Fruit fly (Drosophila melanogaster) whole organism, embryonic: Measurements from ENCODE around the gene CG6066.

ENCODE experiments used
- CG10543 ChIP-seq: fragments of 200-800 bp; sonication (Bioruptor generic); optimal IDR thresholded peaks from 3 replicates; lab custom pipeline; 2017; ENCODE audit warnings: missing biosample characterization, mild to moderate bottlenecking, missing genetic modification characterization, moderate library complexity
- CG10979 ChIP-seq: fragments of 200-800 bp; sonication (Bioruptor generic); optimal IDR thresholded peaks from 2 replicates; lab custom pipeline; 2018; ENCODE audit warnings: missing biosample characterization, mild to moderate bottlenecking, missing genetic modification characterization, moderate library complexity
- CG12236 ChIP-seq: fragments of 200-800 bp; sonication (Bioruptor generic); optimal IDR thresholded peaks from 2 replicates; lab custom pipeline; 2016; ENCODE audit warnings: missing biosample characterization, missing genetic modification characterization
- CG12744 ChIP-seq: fragments of 200-800 bp; sonication (Bioruptor generic); optimal IDR thresholded peaks from 2 replicates; lab custom pipeline; 2016; ENCODE audit warnings: missing biosample characterization, missing genetic modification characterization
- CG13123 ChIP-seq: fragments of 200-800 bp; sonication (Bioruptor generic); optimal IDR thresholded peaks from 2 replicates; lab custom pipeline; 2016; ENCODE audit warnings: missing biosample characterization, missing genetic modification characterization
- CG13296 ChIP-seq: fragments of 200-800 bp; sonication (Bioruptor generic); optimal IDR thresholded peaks from 3 replicates; lab custom pipeline; 2018; ENCODE audit warnings: missing biosample characterization, mild to moderate bottlenecking, missing genetic modification characterization
- CG13894 ChIP-seq: fragments of 200-800 bp; sonication (Bioruptor generic); optimal IDR thresholded peaks from 3 replicates; lab custom pipeline; 2018; ENCODE audit warnings: missing biosample characterization, mild to moderate bottlenecking, missing genetic modification characterization, moderate library complexity
- CG14014 ChIP-seq: fragments of 200-800 bp; sonication (Bioruptor generic); IDR thresholded peaks from 2 replicates; pipeline ENCODE4 v1.3.6; 2022; ENCODE audit warnings: missing biosample characterization, missing genetic modification characterization
- CG16813 ChIP-seq: fragments of 200-800 bp; sonication (Bioruptor generic); IDR thresholded peaks from 3 replicates; pipeline ENCODE4 v1.3.6; 2022; ENCODE audit warnings: missing biosample characterization, missing genetic modification characterization; ENCODE audit not compliant: partially characterized antibody
- CG17361 ChIP-seq: fragments of 200-800 bp; sonication (Bioruptor generic); IDR thresholded peaks from 3 replicates; pipeline ENCODE4 v1.3.6; 2022; ENCODE audit warnings: missing biosample characterization, missing genetic modification characterization
- CG1832 ChIP-seq: fragments of 200-800 bp; sonication (Bioruptor generic); optimal IDR thresholded peaks from 2 replicates; lab custom pipeline; 2017; ENCODE audit warnings: missing biosample characterization, mild to moderate bottlenecking, missing genetic modification characterization, inconsistent platforms
- CG2120 ChIP-seq: fragments of 200-800 bp; sonication (Bioruptor generic); optimal IDR thresholded peaks from 3 replicates; lab custom pipeline; 2016; ENCODE audit warnings: missing biosample characterization, missing genetic modification characterization
- CG31365 ChIP-seq: fragments of 200-800 bp; sonication (Bioruptor generic); optimal IDR thresholded peaks from 2 replicates; lab custom pipeline; 2018; ENCODE audit warnings: missing biosample characterization, mild to moderate bottlenecking, missing genetic modification characterization
- CG33213 ChIP-seq: fragments of 200-800 bp; sonication (Bioruptor generic); optimal IDR thresholded peaks from 3 replicates; lab custom pipeline; 2016; ENCODE audit warnings: missing biosample characterization, missing genetic modification characterization
- CG3407 ChIP-seq: fragments of 200-800 bp; sonication (Bioruptor generic); optimal IDR thresholded peaks from 2 replicates; lab custom pipeline; 2018; ENCODE audit warnings: missing biosample characterization, mild to moderate bottlenecking, missing genetic modification characterization
- CG6854 ChIP-seq: fragments of 200-800 bp; sonication (Bioruptor generic); optimal IDR thresholded peaks from 3 replicates; lab custom pipeline; 2017; ENCODE audit warnings: missing biosample characterization, mild to moderate bottlenecking, missing genetic modification characterization
- CG7271 ChIP-seq: fragments of 200-800 bp; sonication (Bioruptor generic); optimal IDR thresholded peaks from 2 replicates; lab custom pipeline; 2018; ENCODE audit warnings: missing biosample characterization, mild to moderate bottlenecking, missing genetic modification characterization, moderate library complexity
- CG8924 ChIP-seq: fragments of 200-800 bp; optimal IDR thresholded peaks from 3 replicates; lab custom pipeline; 2019; ENCODE audit warnings: missing biosample characterization, mild to moderate bottlenecking, missing genetic modification characterization, moderate library complexity
- CTCF ChIP-seq: fragments of 200-800 bp; sonication (Bioruptor generic); optimal IDR thresholded peaks from 2 replicates; lab custom pipeline; 2017; ENCODE audit warnings: missing biosample characterization, mild to moderate bottlenecking, missing genetic modification characterization, moderate library complexity
- Dip3 ChIP-seq: fragments of 200-800 bp; sonication (Bioruptor generic); optimal IDR thresholded peaks from 3 replicates; lab custom pipeline; 2016; ENCODE audit warnings: missing biosample characterization, missing genetic modification characterization
- Elba2 ChIP-seq: fragments of 200-800 bp; sonication (Bioruptor generic); optimal IDR thresholded peaks from 3 replicates; lab custom pipeline; 2016; ENCODE audit warnings: missing biosample characterization, missing genetic modification characterization
- HLH4C ChIP-seq: fragments of 200-800 bp; sonication (Bioruptor generic); IDR thresholded peaks from 3 replicates; pipeline ENCODE4 v1.3.6; 2022; ENCODE audit warnings: missing biosample characterization, missing genetic modification characterization; ENCODE audit not compliant: partially characterized antibody
- MBD-R2 ChIP-seq: fragments of 200-800 bp; sonication (Bioruptor generic); IDR thresholded peaks from 2 replicates; pipeline ENCODE4 v1.3.6; 2022; ENCODE audit warnings: missing biosample characterization, missing genetic modification characterization
- Max ChIP-seq: fragments of 200-800 bp; sonication (Bioruptor generic); optimal IDR thresholded peaks from 2 replicates; lab custom pipeline; 2016; ENCODE audit warnings: missing biosample characterization, mild to moderate bottlenecking, missing genetic modification characterization
- Optix ChIP-seq: fragments of 200-800 bp; sonication (Bioruptor generic); IDR thresholded peaks from 3 replicates; pipeline ENCODE4 v1.3.6; 2022; ENCODE audit warnings: missing biosample characterization, missing genetic modification characterization
- Rx ChIP-seq: fragments of 200-800 bp; sonication (Bioruptor generic); IDR thresholded peaks from 2 replicates; pipeline ENCODE4 v1.3.6; 2022; ENCODE audit warnings: missing biosample characterization, missing genetic modification characterization
- Stat92E ChIP-seq, 3 experiments: fragments of >200 bp in 2 of 3; fragments of 200-800 bp in 1 of 3; sonication (Bioruptor generic) in 1 of 3; optimal IDR thresholded peaks; 2 replicates each; lab custom pipeline; 2017 to 2019; ENCODE audit warnings: missing biosample characterization in 3 of 3, missing genetic modification characterization in 3 of 3, mild to moderate bottlenecking in 1 of 3, moderate library complexity in 1 of 3
- Xrp1 ChIP-seq: fragments of 200-800 bp; sonication (Bioruptor generic); IDR thresholded peaks from 2 replicates; pipeline ENCODE4 v1.3.6; 2022; ENCODE audit warnings: missing biosample characterization, missing genetic modification characterization
- ash1 ChIP-seq: fragments of 200-800 bp; sonication (Bioruptor generic); optimal IDR thresholded peaks from 2 replicates; lab custom pipeline; 2018; ENCODE audit warnings: missing biosample characterization, mild to moderate bottlenecking, missing genetic modification characterization
- ci ChIP-seq: fragments of 200-800 bp; sonication (Bioruptor generic); IDR thresholded peaks from 3 replicates; pipeline ENCODE4 v1.3.6; 2022; ENCODE audit warnings: missing biosample characterization, missing genetic modification characterization
- dmrt99B ChIP-seq: fragments of 200-800 bp; sonication (Bioruptor generic); optimal IDR thresholded peaks from 2 replicates; lab custom pipeline; 2018; ENCODE audit warnings: missing biosample characterization, mild to moderate bottlenecking, missing genetic modification characterization, moderate library complexity
- fru ChIP-seq: fragments of >200 bp; optimal IDR thresholded peaks from 2 replicates; lab custom pipeline; 2017
- ham ChIP-seq: fragments of 200-800 bp; sonication (Bioruptor generic); IDR thresholded peaks from 2 replicates; pipeline ENCODE4 v1.3.6; 2022; ENCODE audit warnings: missing biosample characterization, missing genetic modification characterization
- lov ChIP-seq, 2 experiments: fragments of 200-800 bp in 1 of 2; fragments of >200 bp in 1 of 2; sonication (Bioruptor generic) in 1 of 2; IDR thresholded peaks in 1 of 2; optimal IDR thresholded peaks in 1 of 2; 2 replicates in 1 of 2; 3 replicates in 1 of 2; pipeline versions ENCODE4 v1.3.6 to Lab custom; 2017 to 2022; ENCODE audit warnings: missing biosample characterization in 1 of 2, missing genetic modification characterization in 1 of 2
- luna ChIP-seq: fragments of 200-800 bp; sonication (Bioruptor generic); optimal IDR thresholded peaks from 2 replicates; lab custom pipeline; 2016; ENCODE audit warnings: missing biosample characterization, missing genetic modification characterization
- nerfin-1 ChIP-seq: fragments of 200-800 bp; sonication (Bioruptor generic); optimal IDR thresholded peaks from 3 replicates; lab custom pipeline; 2019; ENCODE audit warnings: missing biosample characterization, mild to moderate bottlenecking, missing genetic modification characterization, moderate library complexity
- onecut ChIP-seq: fragments of 200-800 bp; sonication (Bioruptor generic); IDR thresholded peaks from 2 replicates; pipeline ENCODE4 v1.3.6; 2022; ENCODE audit warnings: missing biosample characterization, missing genetic modification characterization
- pan ChIP-seq, 4 experiments: fragments of >200 bp in 3 of 4; fragments of 200-800 bp in 1 of 4; sonication (Bioruptor generic) in 1 of 4; optimal IDR thresholded peaks in 3 of 4; IDR thresholded peaks in 1 of 4; 2 replicates each; pipeline versions ENCODE4 v1.3.6 to Lab custom; 2017 to 2022; ENCODE audit warnings: missing biosample characterization in 2 of 4, missing genetic modification characterization in 2 of 4, mixed read lengths in 1 of 4
- pho ChIP-seq: fragments of 200-800 bp; sonication (Bioruptor generic); optimal IDR thresholded peaks from 2 replicates; lab custom pipeline; 2016; ENCODE audit warnings: missing biosample characterization, missing genetic modification characterization
- salm ChIP-seq: fragments of 200-800 bp; sonication (Bioruptor generic); optimal IDR thresholded peaks from 2 replicates; lab custom pipeline; 2018; ENCODE audit warnings: missing biosample characterization, mild to moderate bottlenecking, missing genetic modification characterization
- sens ChIP-seq: fragments of 200-800 bp; sonication (Bioruptor generic); peaks from one replicate; lab custom pipeline; 2016; ENCODE audit warnings: missing biosample characterization, missing genetic modification characterization
- sr ChIP-seq: fragments of 200-800 bp; sonication (Bioruptor generic); IDR thresholded peaks from 3 replicates; pipeline ENCODE4 v1.3.6; 2022; ENCODE audit warnings: missing biosample characterization, missing genetic modification characterization
- stc ChIP-seq: fragments of 200-800 bp; sonication (Bioruptor generic); IDR thresholded peaks from 2 replicates; pipeline ENCODE4 v1.3.6; 2022; ENCODE audit warnings: missing biosample characterization, missing genetic modification characterization
- tin ChIP-seq: fragments of 200-800 bp; sonication (Bioruptor generic); optimal IDR thresholded peaks from 3 replicates; lab custom pipeline; 2016; ENCODE audit warnings: missing biosample characterization, missing genetic modification characterization
- tll ChIP-seq, 2 experiments: fragments of 200-800 bp in 1 of 2; fragments of >200 bp in 1 of 2; sonication (Bioruptor generic) in 1 of 2; optimal IDR thresholded peaks; 2 replicates each; lab custom pipeline; 2017 to 2019; ENCODE audit warnings: missing biosample characterization in 2 of 2, missing genetic modification characterization in 2 of 2, mild to moderate bottlenecking in 1 of 2, moderate library complexity in 1 of 2
- toy ChIP-seq: fragments of 200-800 bp; sonication (Bioruptor generic); IDR thresholded peaks from 2 replicates; pipeline ENCODE4 v1.3.6; 2022; ENCODE audit warnings: missing biosample characterization, missing genetic modification characterization
- tx ChIP-seq: fragments of 200-800 bp; sonication (Bioruptor generic); optimal IDR thresholded peaks from 2 replicates; lab custom pipeline; 2016; ENCODE audit warnings: missing biosample characterization, missing genetic modification characterization
- zen2 ChIP-seq: fragments of 200-800 bp; sonication (Bioruptor generic); IDR thresholded peaks from 3 replicates; pipeline ENCODE4 v1.3.6; 2022; ENCODE audit warnings: missing biosample characterization, missing genetic modification characterization; ENCODE audit not compliant: partially characterized antibody

CG6066 gene

dm6 chr3R:27111784-27112602 lies 4.5 kb downstream of the CG6066 start, which contains the start of the genes gb and CG5815 (continued):
- peak in 1 of 3 experiments; percentile 34 for TF ChIP-seq Stat92E (GFP tag; optimal IDR thresholded peaks at IDR 0.05; lab: Kevin White, UChicago)
- peak; percentile 83 for TF ChIP-seq onecut (GFP tag; lab: Robert Waterston, UW)
- peak; percentile 16 for TF ChIP-seq CG12236 (GFP tag; lab: Kevin White, UChicago)
- peak; percentile 25 for TF ChIP-seq CG7271 (tag; lab: Kevin White, UChicago)
- TF ChIP-seq HLH4C, result peak; percentile 97
- peak; percentile 96 for TF ChIP-seq Max (GFP tag; lab: Kevin White, UChicago)
- TF ChIP-seq salm (tag; lab: Kevin White, UChicago), result peak; percentile 63
- TF ChIP-seq lov (optimal IDR thresholded peaks at IDR 0.05; lab: Kevin White, UChicago), result no peak
- TF ChIP-seq lov (GFP tag; IDR thresholded peaks at IDR 0.05; lab: Robert Waterston, UW), result peak; percentile 20; the same call in 1 of the 3 replicates
- TF ChIP-seq CG14014 (GFP tag; lab: Robert Waterston, UW), result peak; percentile 93
- peak; percentile 96 for TF ChIP-seq CG16813 (GFP tag; lab: Robert Waterston, UW)
- peak; percentile 96 for TF ChIP-seq CG2120 (GFP tag; lab: Kevin White, UChicago)
- TF ChIP-seq CG13894 (tag; lab: Kevin White, UChicago), result no peak
- peak; percentile 83 for TF ChIP-seq Dip3 (GFP tag; lab: Kevin White, UChicago)
- peak; percentile 48; the same call in 1 of the 2 replicates for TF ChIP-seq ham (GFP tag; lab: Robert Waterston, UW)
- TF ChIP-seq Optix (GFP tag; lab: Robert Waterston, UW), result peak; percentile 90
- TF ChIP-seq CG6854 (GFP tag; lab: Kevin White, UChicago), result peak; percentile 70
- TF ChIP-seq fru (lab: Kevin White, UChicago), result no peak
- peak; percentile 88 for TF ChIP-seq CG33213 (GFP tag; lab: Kevin White, UChicago)
- TF ChIP-seq CG10543 (GFP tag; lab: Kevin White, UChicago), result peak; percentile 90
- peak; percentile 91 for TF ChIP-seq CG8924 (tag; lab: Kevin White, UChicago)
- TF ChIP-seq luna (GFP tag; lab: Kevin White, UChicago), result no peak
- TF ChIP-seq CG31365 (tag; lab: Kevin White, UChicago), result peak; percentile 17
- TF ChIP-seq pho (GFP tag; lab: Kevin White, UChicago), result peak; percentile 85
- peak; percentile 59 for TF ChIP-seq tx (GFP tag; lab: Kevin White, UChicago)
- TF ChIP-seq dmrt99B, result no peak
- peak; percentile 95 for TF ChIP-seq tin (GFP tag; lab: Kevin White, UChicago)
- TF ChIP-seq sr (GFP tag; lab: Robert Waterston, UW), result 0 out of 3 replicates have a peak, but pooled peaks have one; percentile 53
- TF ChIP-seq Elba2, result peak; percentile 66
- peak; percentile 97 for TF ChIP-seq sens
- TF ChIP-seq tll (GFP tag; optimal IDR thresholded peaks at IDR 0.05; lab: Kevin White, UChicago), result peak in 1 of 2 experiments; percentile 3
- peak; percentile 75 for TF ChIP-seq stc (GFP tag; lab: Robert Waterston, UW)
- TF ChIP-seq CG13123 (GFP tag; lab: Kevin White, UChicago), result peak; percentile 83
- peak; percentile 91 for TF ChIP-seq ci
- TF ChIP-seq Rx, result peak; percentile 86
- TF ChIP-seq nerfin-1, result peak; percentile 79
- TF ChIP-seq toy (GFP tag; lab: Robert Waterston, UW), result peak; percentile 60; the same call in 1 of the 2 replicates
- TF ChIP-seq CG12744 (GFP tag; lab: Kevin White, UChicago), result peak; percentile 75
- TF ChIP-seq CG13296, result peak; percentile 87
- peak; percentile 77 for TF ChIP-seq CG1832
- peak; percentile 95 for TF ChIP-seq Xrp1 (GFP tag; lab: Robert Waterston, UW)
- TF ChIP-seq CG3407 (GFP tag; lab: Kevin White, UChicago), result peak; percentile 63
- TF ChIP-seq ash1 (GFP tag; lab: Kevin White, UChicago), result no peak
- peak; percentile 17 for TF ChIP-seq CTCF (GFP tag; lab: Kevin White, UChicago)
- TF ChIP-seq CG17361 (GFP tag; lab: Robert Waterston, UW), result peak; percentile 94
- TF ChIP-seq pan (optimal IDR thresholded peaks at IDR 0.05; lab: Kevin White, UChicago), result no peak
- peak in 1 of 2 experiments; percentile 90 for TF ChIP-seq pan (GFP tag; optimal IDR thresholded peaks at IDR 0.05 in 1 of 2, IDR thresholded peaks at IDR 0.05 in 1 of 2)
- TF ChIP-seq MBD-R2 (GFP tag; lab: Robert Waterston, UW), result peak; percentile 89
- TF ChIP-seq zen2 (GFP tag; lab: Robert Waterston, UW), result peak; percentile 80
- peak; percentile 83 for TF ChIP-seq CG10979
